Fruit fly (Drosophila melanogaster): ENCODE measurements around the gene Mat89Ba.

The Mat89Ba gene

DNA sequence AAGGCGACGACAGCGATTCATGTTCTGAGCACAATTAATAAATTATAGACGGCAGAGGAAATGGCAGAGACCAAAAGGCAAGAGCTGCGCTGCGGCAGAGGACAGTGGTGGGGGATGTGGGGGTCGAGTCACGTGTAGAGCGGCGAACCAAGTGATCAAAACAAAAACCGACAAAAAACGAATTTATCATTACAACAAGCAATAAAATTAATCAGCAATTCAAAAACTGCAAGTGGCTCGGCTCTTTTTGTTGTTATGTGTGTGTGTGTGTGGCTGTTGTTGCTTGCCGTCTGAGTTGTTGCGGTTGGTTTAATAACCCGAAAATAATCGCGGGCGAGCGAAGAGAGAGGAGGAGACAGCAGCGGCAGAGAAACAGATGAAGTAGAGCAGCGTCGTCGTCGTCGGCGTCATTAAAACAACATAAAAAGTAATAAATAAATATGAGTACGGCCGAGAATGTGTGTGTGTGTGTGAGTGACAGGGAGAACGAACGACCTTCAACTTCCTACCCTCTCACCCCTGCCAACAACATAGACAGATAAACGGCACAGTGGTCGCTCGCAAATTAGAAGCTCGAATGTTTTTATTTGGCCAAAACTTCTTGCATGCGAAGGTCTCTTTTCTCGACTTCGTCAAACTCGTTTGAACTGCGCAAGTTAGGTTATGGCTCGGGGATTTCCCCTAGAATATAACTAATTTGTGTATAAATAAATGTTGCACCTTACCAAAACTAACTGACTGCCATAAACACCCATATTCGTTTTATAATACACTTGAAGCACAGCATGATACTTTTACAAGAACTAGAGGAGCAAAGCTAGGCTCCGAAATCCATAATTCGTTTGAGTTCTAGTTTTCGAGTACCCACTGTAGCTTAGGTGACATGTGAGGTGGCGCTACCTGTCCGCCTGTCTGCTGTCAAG, 40.6 kb downstream of the Mat89Ba start (continued):
- TF ChIP-seq Tbp (GFP tag; optimal IDR thresholded peaks at IDR 0.05) (no peak), az2 (GFP tag; optimal IDR thresholded peaks at IDR 0.05) (peak; percentile 60), CG8281 (tag; optimal IDR thresholded peaks at IDR 0.05) (peak; percentile 43), pros (GFP tag; optimal IDR thresholded peaks at IDR 0.05) (peak; percentile 71), Meics (GFP tag; optimal IDR thresholded peaks at IDR 0.05) (peak; percentile 82), CG10959 (GFP tag; IDR thresholded peaks at IDR 0.05) (no peak), ro (GFP tag; IDR thresholded peaks at IDR 0.05) (no peak), Sry-β (GFP tag; optimal IDR thresholded peaks at IDR 0.05) (no peak), CG10321 (GFP tag; IDR thresholded peaks at IDR 0.05) (no peak), CG10654 (GFP tag; optimal IDR thresholded peaks at IDR 0.05) (peak; percentile 61), CG4282 (GFP tag; optimal IDR thresholded peaks at IDR 0.05) (no peak), bab2 (GFP tag; optimal IDR thresholded peaks at IDR 0.05) (peak; percentile 72), peb (GFP tag; IDR thresholded peaks at IDR 0.05) (no peak), Ets65A (GFP tag) (peak; percentile 94), Ravus (GFP tag; IDR thresholded peaks at IDR 0.05) (no peak), pfk (GFP tag; optimal IDR thresholded peaks at IDR 0.05) (no peak), CG16815 (GFP tag; optimal IDR thresholded peaks at IDR 0.05) (peak; percentile 75), vfl (GFP tag; optimal IDR thresholded peaks at IDR 0.05) (peak; percentile 40), Ets97D (GFP tag; optimal IDR thresholded peaks at IDR 0.05) (peak; percentile 37), CG12299 (tag; optimal IDR thresholded peaks at IDR 0.05) (peak; percentile 50), Hr39 (optimal IDR thresholded peaks at IDR 0.05) (no peak), CG3163 (GFP tag; optimal IDR thresholded peaks at IDR 0.05) (peak; percentile 50), Fer2 (tag; optimal IDR thresholded peaks at IDR 0.05) (no peak), fru (optimal IDR thresholded peaks at IDR 0.05) (no peak), tll (GFP tag; optimal IDR thresholded peaks at IDR 0.05) (peak; percentile 13 to 39), pnt (GFP tag; optimal IDR thresholded peaks at IDR 0.05) (peak; percentile 71), corto (GFP tag; optimal IDR thresholded peaks at IDR 0.05) (no peak), Camta (GFP tag; optimal IDR thresholded peaks at IDR 0.05) (peak; percentile 79), Sin3A (optimal IDR thresholded peaks at IDR 0.05) (no peak), CG17568 (GFP tag; optimal IDR thresholded peaks at IDR 0.05) (no peak), CG17829 (tag; optimal IDR thresholded peaks at IDR 0.05) (peak; percentile 73), CG31365 (tag; optimal IDR thresholded peaks at IDR 0.05) (peak; percentile 19), wek (GFP tag; optimal IDR thresholded peaks at IDR 0.05) (no peak), Trl (optimal IDR thresholded peaks at IDR 0.05) (peak; percentile 13 to 42), Trl (GFP tag; optimal IDR thresholded peaks at IDR 0.05) (peak; percentile 59), insv (GFP tag; optimal IDR thresholded peaks at IDR 0.05) (no peak), CG33557 (GFP tag; optimal IDR thresholded peaks at IDR 0.05) (peak; percentile 48), Lim3 (GFP tag; IDR thresholded peaks at IDR 0.05) (no peak), CG11723 (GFP tag; optimal IDR thresholded peaks at IDR 0.05) (peak; percentile 68), CG2199 (GFP tag; IDR thresholded peaks at IDR 0.05) (no peak), Rx (GFP tag; IDR thresholded peaks at IDR 0.05) (no peak), Doc2 (GFP tag; IDR thresholded peaks at IDR 0.05) (no peak), Scr (GFP tag; IDR thresholded peaks at IDR 0.05; ENCODE audit: partially characterized antibody) (no peak), CG33213 (GFP tag; optimal IDR thresholded peaks at IDR 0.05) (peak; percentile 34), tap (tag; optimal IDR thresholded peaks at IDR 0.05) (peak; percentile 45), Spps (tag; optimal IDR thresholded peaks at IDR 0.05) (peak; percentile 55), fd102C (GFP tag; optimal IDR thresholded peaks at IDR 0.05) (no peak), NC2α (GFP tag; optimal IDR thresholded peaks at IDR 0.05) (peak; percentile 37), bcd (GFP tag; optimal IDR thresholded peaks at IDR 0.05) (peak; percentile 81), zen2 (GFP tag; IDR thresholded peaks at IDR 0.05; ENCODE audit: partially characterized antibody) (no peak), MBD-R2 (GFP tag; IDR thresholded peaks at IDR 0.05) (no peak)
